Worm (Caenorhabditis elegans): ENCODE data around the gene bcs-1.

The bcs-1 gene

ce11 chrII:8562002-8562401, 8.9 kb upstream of the bcs-1 start, which contains the start of gene F54C9.14:
Gene F54C9.14, plus strand, starts transcription at chrII:8562302.
- TF ChIP-seq sptf-2 (GFP tag; optimal IDR thresholded peaks at IDR 0.05) (no peak), somi-1 (GFP tag; optimal IDR thresholded peaks at IDR 0.05) (no peak), lsl-1 (GFP tag; optimal IDR thresholded peaks at IDR 0.05) (no peak), B0261.1 (tag; optimal IDR thresholded peaks at IDR 0.05) (no peak), hrde-1 (tag; optimal IDR thresholded peaks at IDR 0.05; ENCODE audit: borderline replicate concordance) (no peak), him-1 (tag; optimal IDR thresholded peaks at IDR 0.05) (no peak), Y79H2A.3 (GFP tag; conservative IDR thresholded peaks at IDR 0.05) (no peak)

ce11 chrII:8566039-8566438, 4.8 kb upstream of the bcs-1 start, which contains the start of gene stc-1:
Gene stc-1, minus strand, starts transcription at chrII:8566139.
- TF ChIP-seq Y67H2A.10 (GFP tag; conservative IDR thresholded peaks at IDR 0.05), result no peak
- no peak for TF ChIP-seq F22D6.2 (tag; optimal IDR thresholded peaks at IDR 0.05)
- peak; percentile 35 to 68 for TF ChIP-seq let-607 (tag; optimal IDR thresholded peaks at IDR 0.05)
- TF ChIP-seq snpc-1.1 (tag; optimal IDR thresholded peaks at IDR 0.05; ENCODE audit: insufficient read depth), result no peak
- TF ChIP-seq cebp-1 (GFP tag; IDR thresholded peaks at IDR 0.05), result peak; percentile 19; the same call in 1 of the 2 replicates
- peak; percentile 76 for TF ChIP-seq cebp-1 (tag; optimal IDR thresholded peaks at IDR 0.05)
- TF ChIP-seq pbrm-1 (GFP tag; IDR thresholded peaks at IDR 0.05), result no peak
- TF ChIP-seq F23B12.7 (tag; optimal IDR thresholded peaks at IDR 0.05; ENCODE audit: insufficient read depth), result peak; percentile 1
- peak in 1 of 3 experiments; percentile 2 for TF ChIP-seq lin-35 (GFP tag; optimal IDR thresholded peaks at IDR 0.05)
- TF ChIP-seq ZK185.1 (tag; optimal IDR thresholded peaks at IDR 0.05; ENCODE audit: poor library complexity, severe bottlenecking), result peak; percentile 30
- TF ChIP-seq mcd-1 (GFP tag; IDR thresholded peaks at IDR 0.05), result peak; percentile 67
- peak; percentile 28 for TF ChIP-seq attf-5 (GFP tag; optimal IDR thresholded peaks at IDR 0.05)
- TF ChIP-seq repo-1 (tag; optimal IDR thresholded peaks at IDR 0.05), result peak; percentile 17
- TF ChIP-seq lin-54 (GFP tag; optimal IDR thresholded peaks at IDR 0.05), result peak; percentile 35
- TF ChIP-seq nhr-80 (tag; optimal IDR thresholded peaks at IDR 0.05), result peak; percentile 17
- TF ChIP-seq ama-1 (optimal IDR thresholded peaks at IDR 0.05), result no peak
- TF ChIP-seq ama-1 (GFP tag; optimal IDR thresholded peaks at IDR 0.05), result no peak

- TF ChIP-seq ets-4 (GFP tag; optimal IDR thresholded peaks at IDR 0.05), result peak; percentile 7
- 0 out of 2 replicates have a peak, but pooled peaks have one; percentile 32 for TF ChIP-seq dox-1 (GFP tag; IDR thresholded peaks at IDR 0.05)
- no peak for TF ChIP-seq rcor-1 (GFP tag; IDR thresholded peaks at IDR 0.05)
- no peak for TF ChIP-seq ceh-40 (GFP tag; IDR thresholded peaks at IDR 0.05)
- no peak for TF ChIP-seq B0261.1 (tag; optimal IDR thresholded peaks at IDR 0.05)
- no peak for TF ChIP-seq Y79H2A.3 (GFP tag; conservative IDR thresholded peaks at IDR 0.05)
- TF ChIP-seq gei-17 (GFP tag; optimal IDR thresholded peaks at IDR 0.05), result no peak
- 0 out of 2 replicates have a peak, but pooled peaks have one; percentile 19 for TF ChIP-seq mcd-1 (GFP tag; IDR thresholded peaks at IDR 0.05)
- TF ChIP-seq lag-1 (GFP tag; IDR thresholded peaks at IDR 0.05), result no peak
- TF ChIP-seq nhr-80 (tag; optimal IDR thresholded peaks at IDR 0.05), result peak; percentile 93
- no peak for TF ChIP-seq ama-1 (optimal IDR thresholded peaks at IDR 0.05)
- TF ChIP-seq ama-1 (GFP tag; optimal IDR thresholded peaks at IDR 0.05), result no peak
- peak in 1 of 2 experiments; percentile 74 for TF ChIP-seq let-607 (tag; optimal IDR thresholded peaks at IDR 0.05)
- TF ChIP-seq Y53G8AR.9 (GFP tag; conservative IDR thresholded peaks at IDR 0.05), result no peak
- no peak for TF ChIP-seq dpff-1 (tag; optimal IDR thresholded peaks at IDR 0.05)
- peak; percentile 57 for TF ChIP-seq attf-5 (GFP tag; optimal IDR thresholded peaks at IDR 0.05)
- no peak for TF ChIP-seq lsl-1 (GFP tag; optimal IDR thresholded peaks at IDR 0.05)
- no peak for TF ChIP-seq tlf-1 (GFP tag; optimal IDR thresholded peaks at IDR 0.05)
- TF ChIP-seq hmg-1.2 (GFP tag; IDR thresholded peaks at IDR 0.05), result peak; percentile 44; the same call in 1 of the 2 replicates
- TF ChIP-seq egrh-3 (GFP tag; IDR thresholded peaks at IDR 0.05), result no peak
- no peak for TF ChIP-seq ceh-27 (GFP tag; optimal IDR thresholded peaks at IDR 0.05)
- TF ChIP-seq cebp-1 (GFP tag; IDR thresholded peaks at IDR 0.05), result no peak; the same call in 1 of the 2 replicates
- peak; percentile 47 for TF ChIP-seq cebp-1 (tag; optimal IDR thresholded peaks at IDR 0.05)
- TF ChIP-seq nfya-2 (GFP tag; IDR thresholded peaks at IDR 0.05), result no peak
- no peak for TF ChIP-seq T07F8.4 (tag; optimal IDR thresholded peaks at IDR 0.05)
- TF ChIP-seq lin-40 (tag; optimal IDR thresholded peaks at IDR 0.05), result no peak
- peak; percentile 12 for TF ChIP-seq madf-10 (tag; optimal IDR thresholded peaks at IDR 0.05)
- TF ChIP-seq F10E7.11 (tag; optimal IDR thresholded peaks at IDR 0.05), result no peak
- TF ChIP-seq unc-62 (GFP tag; optimal IDR thresholded peaks at IDR 0.05), result peak; percentile 66
Measured at ce11 chrII:8566806-8567266, 4.0 kb upstream of the bcs-1 start, which contains the start of gene F54C9.3. Gene F54C9.3, minus strand, starts transcription at chrII:8566856.

All from whole organism, young adult.